Worm (Caenorhabditis elegans): ENCODE results near the gene dyf-19.

The dyf-19 gene

ce11 chrV:19673298-19673903 is 48.6 kb downstream of the dyf-19 start (continued):
- TF ChIP-seq jun-1 (tag; optimal IDR thresholded peaks at IDR 0.05) = no peak

DNA sequence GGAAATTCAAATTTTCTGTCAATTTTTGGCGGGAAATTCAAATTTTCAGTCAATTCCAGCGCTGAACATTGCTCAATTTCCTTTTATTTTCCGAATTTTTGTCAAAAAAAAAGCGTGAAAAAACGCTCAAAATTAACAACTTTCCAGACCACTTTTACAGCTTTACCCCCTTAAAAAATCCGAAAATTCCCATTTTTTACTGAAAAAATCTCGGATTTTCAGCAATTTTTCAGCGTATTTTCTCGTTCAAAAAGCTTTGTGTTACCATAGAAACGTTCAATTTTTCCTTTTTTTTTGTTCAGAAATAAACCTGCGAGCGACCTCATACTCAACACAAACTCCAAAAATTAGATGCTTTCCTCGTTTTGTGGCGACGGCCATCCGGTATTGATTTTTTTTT is 49.7 kb downstream of the dyf-19 start, which contains the start of gene mrp-7:
Gene mrp-7 (plus strand): TSS at position 301 of the 400 bp plus-strand sequence.
- TF ChIP-seq lir-3 (tag; optimal IDR thresholded peaks at IDR 0.05; ENCODE audit: poor library complexity) (no peak), elt-2 (tag; optimal IDR thresholded peaks at IDR 0.05) (no peak), lin-39 (tag; optimal IDR thresholded peaks at IDR 0.05) (no peak), unc-130 (tag; optimal IDR thresholded peaks at IDR 0.05) (no peak), nhr-77 (tag; optimal IDR thresholded peaks at IDR 0.05) (no peak), zip-4 (GFP tag; optimal IDR thresholded peaks at IDR 0.05) (no peak), nhr-28 (tag; optimal IDR thresholded peaks at IDR 0.05) (no peak), alr-1 (tag; optimal IDR thresholded peaks at IDR 0.05; ENCODE audit: borderline replicate concordance) (no peak), ztf-4 (tag; optimal IDR thresholded peaks at IDR 0.05) (no peak), nhr-19 (GFP tag; conservative IDR thresholded peaks at IDR 0.05) (no peak), ceh-63 (GFP tag; optimal IDR thresholded peaks at IDR 0.05) (no peak), fkh-10 (GFP tag; optimal IDR thresholded peaks at IDR 0.05) (no peak), ceh-88 (GFP tag; IDR thresholded peaks at IDR 0.05) (no peak), blmp-1 (tag; optimal IDR thresholded peaks at IDR 0.05) (no peak), nhr-11 (tag; optimal IDR thresholded peaks at IDR 0.05) (no peak), hlh-17 (GFP tag; optimal IDR thresholded peaks at IDR 0.05; ENCODE audit: borderline replicate concordance) (no peak), mep-1 (tag; optimal IDR thresholded peaks at IDR 0.05) (no peak), egl-27 (tag; optimal IDR thresholded peaks at IDR 0.05) (no peak), nhr-237 (tag; optimal IDR thresholded peaks at IDR 0.05) (no peak), unc-62 (GFP tag; optimal IDR thresholded peaks at IDR 0.05) (no peak)
